Comparison of ENCODE assay signal across 3 worm cellular contexts in genomic region chrII:2206064-2206722, ce11.
TF ChIP-seq lines count a peak whose summit lies in the region.

No protein-coding gene starts in this region.

TF ChIP-seq in whole organism, L1 larva, 84 proteins besides CTCF, POLR2A, EP300 and RAD21:
- no peak for TF ChIP-seq fkh-8 (tag; optimal IDR thresholded peaks at IDR 0.05; lab: Kevin White, UChicago)
- TF ChIP-seq jun-1 (tag; optimal IDR thresholded peaks at IDR 0.05; lab: Kevin White, UChicago) = no peak
- no peak for TF ChIP-seq ceh-88 (GFP tag; IDR thresholded peaks at IDR 0.05; lab: Robert Waterston, UW)
- no peak for TF ChIP-seq C34B4.2 (tag; optimal IDR thresholded peaks at IDR 0.05; lab: Kevin White, UChicago)
- no peak for TF ChIP-seq nhr-76 (tag; optimal IDR thresholded peaks at IDR 0.05; lab: Kevin White, UChicago)
- TF ChIP-seq swsn-7 (tag; optimal IDR thresholded peaks at IDR 0.05; lab: Kevin White, UChicago) = no peak
- TF ChIP-seq zag-1 (tag; optimal IDR thresholded peaks at IDR 0.05; lab: Kevin White, UChicago) = no peak
- no peak for TF ChIP-seq F16B12.6 (tag; optimal IDR thresholded peaks at IDR 0.05; lab: Kevin White, UChicago)
- no peak for TF ChIP-seq alr-1 (tag; optimal IDR thresholded peaks at IDR 0.05; lab: Kevin White, UChicago; ENCODE audit: borderline replicate concordance)
- no peak for TF ChIP-seq skn-1 (tag; optimal IDR thresholded peaks at IDR 0.05; lab: Kevin White, UChicago)
- TF ChIP-seq sox-4 (tag; optimal IDR thresholded peaks at IDR 0.05; lab: Kevin White, UChicago) = no peak
- TF ChIP-seq pax-3 (tag; optimal IDR thresholded peaks at IDR 0.05; lab: Kevin White, UChicago) = no peak
- peak; percentile 78 for TF ChIP-seq fkh-4 (tag; optimal IDR thresholded peaks at IDR 0.05; lab: Kevin White, UChicago; ENCODE audit: borderline replicate concordance)
- no peak for TF ChIP-seq unc-86 (tag; optimal IDR thresholded peaks at IDR 0.05; lab: Kevin White, UChicago)
- TF ChIP-seq unc-62 (GFP tag; optimal IDR thresholded peaks at IDR 0.05; lab: Kevin White, UChicago) = no peak
- TF ChIP-seq dsc-1 (tag; optimal IDR thresholded peaks at IDR 0.05; lab: Kevin White, UChicago) = peak; percentile 94
- no peak for TF ChIP-seq nhr-12 (tag; optimal IDR thresholded peaks at IDR 0.05; lab: Kevin White, UChicago)

TF ChIP-seq in whole organism, late embryonic, 69 proteins besides CTCF, POLR2A, EP300 and RAD21:
- TF ChIP-seq hlh-8 (tag; optimal IDR thresholded peaks at IDR 0.05; lab: Kevin White, UChicago) (peak; percentile 70), unc-86 (tag; optimal IDR thresholded peaks at IDR 0.05; lab: Kevin White, UChicago) (no peak), ceh-6 (GFP tag; optimal IDR thresholded peaks at IDR 0.05; lab: Kevin White, UChicago) (no peak), sox-4 (tag; optimal IDR thresholded peaks at IDR 0.05; lab: Kevin White, UChicago) (no peak), ceh-22 (tag; optimal IDR thresholded peaks at IDR 0.05; lab: Kevin White, UChicago) (no peak), fkh-10 (GFP tag; optimal IDR thresholded peaks at IDR 0.05; lab: Kevin White, UChicago) (no peak), pha-4 (tag; optimal IDR thresholded peaks at IDR 0.05; lab: Kevin White, UChicago) (no peak)
TF ChIP-seq in whole organism, late embryonic: peak in this region for 1.

TF ChIP-seq in whole organism, young adult, 124 proteins besides CTCF, POLR2A, EP300 and RAD21:
- TF ChIP-seq tbp1 (GFP tag; optimal IDR thresholded peaks at IDR 0.05; lab: Kevin White, UChicago) (peak; percentile 45), rpc-1 (optimal IDR thresholded peaks at IDR 0.05; lab: Kevin White, UChicago) (peak; percentile 21), rpc-1 (tag; optimal IDR thresholded peaks at IDR 0.05; lab: Kevin White, UChicago) (peak; percentile 56), B0261.1 (tag; optimal IDR thresholded peaks at IDR 0.05; lab: Kevin White, UChicago) (no peak)
